Worm (Caenorhabditis elegans) whole organism, late embryonic: ENCODE data around the gene piki-1.

Experiments
- fkh-10 ChIP-seq: fragments of 150-350 bp; optimal IDR thresholded peaks from 2 replicates; lab custom pipeline; 2014; ENCODE audit warnings: missing biosample characterization, missing genetic modification reagents, missing genetic modification characterization
- pha-4 ChIP-seq: fragments of 150-350 bp; optimal IDR thresholded peaks from 2 replicates; lab custom pipeline; 2018; ENCODE audit warnings: missing biosample characterization, missing genetic modification reagents, missing genetic modification characterization
- sdc-2 ChIP-seq: sonication (generic microtip); optimal IDR thresholded peaks from 2 replicates; lab custom pipeline; 2016; ENCODE audit warnings: missing genotype, missing genetic modification characterization, missing compliant biosample characterization
- tbx-7 ChIP-seq: sonication (generic microtip); optimal IDR thresholded peaks from 2 replicates; lab custom pipeline; 2016; ENCODE audit warnings: missing genotype, missing genetic modification characterization, missing compliant biosample characterization
- unc-3 ChIP-seq, 2 experiments: fragments of 200-800 bp in 1 of 2; sonication (Bioruptor generic) in 1 of 2; sonication (generic microtip) in 1 of 2; conservative IDR thresholded peaks in 1 of 2; optimal IDR thresholded peaks in 1 of 2; 2 replicates each; pipeline versions ENCODE4 v1.3.6 to Lab custom; 2016 to 2022; ENCODE audit warnings: missing compliant biosample characterization in 2 of 2, missing genetic modification characterization in 2 of 2, missing genetic modification reagents in 1 of 2

ce11 chrX:15277714-15278187, 31.6 kb upstream of the piki-1 start, which contains the start of gene kin-20:
- TF ChIP-seq sdc-2 (no peak), tbx-7 (no peak), fkh-10 (no peak), unc-3 (GFP tag; conservative IDR thresholded peaks at IDR 0.05; lab: Robert Waterston, UW) (no peak), unc-3 (tag; optimal IDR thresholded peaks at IDR 0.05; lab: Kevin White, UChicago) (no peak), pha-4 (tag; lab: Kevin White, UChicago) (no peak)
